Worm (Caenorhabditis elegans): Measurements from ENCODE around the gene lntl-1.

DNA sequence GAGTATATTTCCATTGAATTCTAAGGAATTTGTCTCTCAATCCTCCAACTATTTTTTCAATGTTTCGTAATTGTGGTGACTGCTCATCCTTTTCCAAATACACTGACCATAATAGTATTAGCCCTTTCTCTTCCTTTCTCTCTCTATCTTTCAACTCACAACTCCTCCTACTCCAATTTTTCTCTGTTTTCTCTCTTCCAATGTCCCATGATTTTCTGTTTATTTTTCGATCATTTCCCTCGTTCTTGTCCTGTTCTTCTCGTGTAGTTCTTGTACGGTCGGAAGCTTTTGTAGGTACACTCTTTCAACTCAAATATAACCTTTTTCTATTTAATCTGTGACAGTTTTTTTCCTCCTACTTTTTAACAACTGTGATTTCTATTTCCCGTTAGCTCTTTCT lies 15.1 kb upstream of the lntl-1 start:
- TF ChIP-seq flt-1 (GFP tag; IDR thresholded peaks at IDR 0.05) (no peak), T22C8.4 (GFP tag; IDR thresholded peaks at IDR 0.05) (no peak), klf-2 (GFP tag; conservative IDR thresholded peaks at IDR 0.05) (no peak), med-1 (GFP tag; optimal IDR thresholded peaks at IDR 0.05; ENCODE audit: insufficient read depth) (no peak), ref-1 (GFP tag; conservative IDR thresholded peaks at IDR 0.05) (no peak), tab-1 (GFP tag; IDR thresholded peaks at IDR 0.05) (no peak), ztf-23 (GFP tag; IDR thresholded peaks at IDR 0.05) (no peak)
